Worm (Caenorhabditis elegans) whole organism, early embryonic: ENCODE measurements around the gene C08B6.11.

Source experiments
- F13C5.2 ChIP-seq: sonication (generic microtip); optimal IDR thresholded peaks from 2 replicates; lab custom pipeline; 2017; ENCODE audit warnings: mild to moderate bottlenecking, missing genetic modification characterization, inconsistent platforms, missing compliant biosample characterization
- aly-1 ChIP-seq: sonication (generic microtip); optimal IDR thresholded peaks from 2 replicates; lab custom pipeline; 2016; ENCODE audit warnings: missing genetic modification characterization, missing compliant biosample characterization
- ama-1 ChIP-seq: fragments of 150-350 bp; optimal IDR thresholded peaks from 2 replicates; lab custom pipeline; 2014
- ceh-13 ChIP-seq: fragments of 200-800 bp; sonication (Bioruptor generic); optimal IDR thresholded peaks from 2 replicates; lab custom pipeline; 2018; ENCODE audit warnings: mild to moderate bottlenecking, missing genetic modification characterization, missing compliant biosample characterization
- flt-1 ChIP-seq: fragments of 200-800 bp; sonication (Bioruptor generic); IDR thresholded peaks from 2 replicates; pipeline ENCODE4 v1.3.6; 2022; ENCODE audit warnings: missing genetic modification characterization, missing compliant biosample characterization
- hmg-4 ChIP-seq: fragments of 200-800 bp; sonication (Bioruptor generic); optimal IDR thresholded peaks from 2 replicates; lab custom pipeline; 2018; ENCODE audit warnings: mild to moderate bottlenecking, missing genetic modification characterization, missing compliant biosample characterization
- scrt-1 ChIP-seq: fragments of 200-800 bp; sonication (Bioruptor generic); IDR thresholded peaks from 2 replicates; pipeline ENCODE4 v1.3.6; 2022; ENCODE audit warnings: missing genetic modification characterization, missing compliant biosample characterization
- sea-1 ChIP-seq: fragments of 200-800 bp; sonication (Bioruptor generic); conservative IDR thresholded peaks from 2 replicates; pipeline ENCODE4 v1.3.6; 2022; ENCODE audit warnings: missing genetic modification characterization, missing compliant biosample characterization
- tbx-11 ChIP-seq: fragments of 200-800 bp; sonication (Bioruptor generic); IDR thresholded peaks from 2 replicates; pipeline ENCODE4 v1.3.6; 2022; ENCODE audit warnings: missing genetic modification characterization, missing compliant biosample characterization
- tbx-37 ChIP-seq: fragments of 200-800 bp; sonication (Bioruptor generic); conservative IDR thresholded peaks from 2 replicates; pipeline ENCODE4 v1.3.6; 2022; ENCODE audit warnings: missing genetic modification reagents, missing genetic modification characterization, missing compliant biosample characterization
- tra-4 ChIP-seq: sonication (generic microtip); optimal IDR thresholded peaks from 2 replicates; lab custom pipeline; 2017; ENCODE audit warnings: missing genetic modification characterization, missing compliant biosample characterization

- no peak for TF ChIP-seq ama-1 (lab: Kevin White, UChicago)
- TF ChIP-seq tbx-11 (GFP tag; lab: Robert Waterston, UW): no peak
- no peak for TF ChIP-seq ceh-13 (GFP tag; lab: Kevin White, UChicago)
- no peak for TF ChIP-seq scrt-1
- no peak for TF ChIP-seq aly-1 (tag; lab: Kevin White, UChicago)
- TF ChIP-seq F13C5.2 (tag; lab: Kevin White, UChicago): no peak
- TF ChIP-seq tra-4 (tag; lab: Kevin White, UChicago): no peak
- no peak for TF ChIP-seq sea-1 (GFP tag; lab: Robert Waterston, UW)
- TF ChIP-seq tbx-37: no peak
- no peak for TF ChIP-seq flt-1 (GFP tag; lab: Robert Waterston, UW)
- TF ChIP-seq hmg-4 (GFP tag; lab: Kevin White, UChicago): no peak
These were observed 40.6 kb upstream of the C08B6.11 start, which contains the start of gene npr-39 for ce11 chrV:10066769-10067168.
